2 worm cellular contexts compared by ENCODE assay signal in the genomic region with DNA sequence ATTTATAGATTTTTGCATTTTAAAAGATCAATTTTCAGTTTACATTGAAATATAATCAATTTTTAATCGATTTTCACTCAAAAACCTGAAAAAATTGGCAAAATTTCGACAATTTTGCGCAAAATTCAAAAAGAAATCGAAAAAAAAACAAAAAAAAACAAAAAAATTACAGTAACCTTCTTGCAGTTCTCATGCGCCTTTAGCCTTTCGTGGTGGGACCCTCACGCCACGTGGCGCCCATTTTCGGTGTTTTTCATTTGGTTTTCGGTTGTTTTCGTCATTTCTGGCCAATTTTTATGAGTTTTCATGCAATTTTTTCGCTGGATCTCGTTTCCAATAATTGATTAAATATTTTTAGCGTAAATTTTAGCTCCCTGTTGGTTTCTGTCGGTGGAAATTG.
TF ChIP-seq lines count a peak whose summit lies in the region.

No protein-coding gene starts in this region.

TF ChIP-seq in whole organism, L4 larva, 104 proteins besides CTCF, POLR2A, EP300 and RAD21:
- peak; percentile 58 for TF ChIP-seq unc-130 (GFP tag; optimal IDR thresholded peaks at IDR 0.05; lab: Kevin White, UChicago)
- no peak for TF ChIP-seq mes-2 (tag; optimal IDR thresholded peaks at IDR 0.05; lab: Kevin White, UChicago; ENCODE audit: poor library complexity, severe bottlenecking)
- TF ChIP-seq lsy-2 (tag; optimal IDR thresholded peaks at IDR 0.05; lab: Kevin White, UChicago) = peak in 1 of 2 experiments; percentile 40
- peak; percentile 31; the same call in 1 of the 2 replicates for TF ChIP-seq lin-38 (GFP tag; IDR thresholded peaks at IDR 0.05; lab: Robert Waterston, UW)

TF ChIP-seq in whole organism, young adult, 124 proteins besides CTCF, POLR2A, EP300 and RAD21 (continues in another document):
- TF ChIP-seq sdz-38 (tag; optimal IDR thresholded peaks at IDR 0.05; lab: Kevin White, UChicago) = no peak
- TF ChIP-seq tlf-1 (GFP tag; optimal IDR thresholded peaks at IDR 0.05; lab: Kevin White, UChicago) = peak; percentile 33
- TF ChIP-seq dox-1 (GFP tag; IDR thresholded peaks at IDR 0.05; lab: Robert Waterston, UW) = peak; percentile 6; the same call in 1 of the 2 replicates
- TF ChIP-seq pbrm-1 (GFP tag; IDR thresholded peaks at IDR 0.05; lab: Robert Waterston, UW) = peak; percentile 65
- TF ChIP-seq mel-28 (tag; optimal IDR thresholded peaks at IDR 0.05; lab: Kevin White, UChicago; ENCODE audit: borderline replicate concordance) = no peak
- no peak for TF ChIP-seq nhr-120 (GFP tag; IDR thresholded peaks at IDR 0.05; lab: Robert Waterston, UW)
- TF ChIP-seq lin-54 (GFP tag; optimal IDR thresholded peaks at IDR 0.05; lab: Kevin White, UChicago) = peak; percentile 1
- TF ChIP-seq ceh-27 (GFP tag; optimal IDR thresholded peaks at IDR 0.05; lab: Kevin White, UChicago) = no peak
- no peak for TF ChIP-seq attf-5 (GFP tag; optimal IDR thresholded peaks at IDR 0.05; lab: Kevin White, UChicago)
- TF ChIP-seq let-607 (tag; optimal IDR thresholded peaks at IDR 0.05; lab: Kevin White, UChicago) = peak in 1 of 2 experiments; percentile 63
- peak; percentile 72 for TF ChIP-seq madf-8 (GFP tag; conservative IDR thresholded peaks at IDR 0.05; lab: Robert Waterston, UW)
- TF ChIP-seq Y95B8A.8 (GFP tag; IDR thresholded peaks at IDR 0.05; lab: Robert Waterston, UW) = no peak
- no peak for TF ChIP-seq hrde-1 (tag; optimal IDR thresholded peaks at IDR 0.05; lab: Kevin White, UChicago; ENCODE audit: borderline replicate concordance)
- TF ChIP-seq ekl-4 (GFP tag; IDR thresholded peaks at IDR 0.05; lab: Robert Waterston, UW) = no peak
- no peak for TF ChIP-seq ama-1 (optimal IDR thresholded peaks at IDR 0.05; lab: Kevin White, UChicago)
- no peak for TF ChIP-seq ama-1 (GFP tag; optimal IDR thresholded peaks at IDR 0.05; lab: Kevin White, UChicago)
- no peak for TF ChIP-seq ceh-58 (GFP tag; IDR thresholded peaks at IDR 0.05; lab: Robert Waterston, UW)
- no peak for TF ChIP-seq ztf-25 (GFP tag; IDR thresholded peaks at IDR 0.05; lab: Robert Waterston, UW)
- TF ChIP-seq dpl-1 (GFP tag; optimal IDR thresholded peaks at IDR 0.05; lab: Kevin White, UChicago) = peak; percentile 67
- no peak for TF ChIP-seq hlh-12 (tag; optimal IDR thresholded peaks at IDR 0.05; lab: Kevin White, UChicago)
- TF ChIP-seq egl-44 (GFP tag; IDR thresholded peaks at IDR 0.05; lab: Robert Waterston, UW) = no peak
- no peak for TF ChIP-seq unc-62 (GFP tag; optimal IDR thresholded peaks at IDR 0.05; lab: Kevin White, UChicago)
- TF ChIP-seq nhr-27 (tag; optimal IDR thresholded peaks at IDR 0.05; lab: Kevin White, UChicago) = no peak
- 0 out of 2 replicates have a peak, but pooled peaks have one; percentile 30 for TF ChIP-seq Y67H2A.10 (GFP tag; conservative IDR thresholded peaks at IDR 0.05; lab: Robert Waterston, UW)
- TF ChIP-seq ets-4 (GFP tag; optimal IDR thresholded peaks at IDR 0.05; lab: Kevin White, UChicago) = no peak
- no peak for TF ChIP-seq lsy-27 (tag; optimal IDR thresholded peaks at IDR 0.05; lab: Kevin White, UChicago; ENCODE audit: borderline replicate concordance, insufficient read depth)
- TF ChIP-seq F49E8.2 (tag; optimal IDR thresholded peaks at IDR 0.05; lab: Kevin White, UChicago; ENCODE audit: insufficient read depth) = peak; percentile 51
- no peak for TF ChIP-seq Y53F4B.3 (GFP tag; IDR thresholded peaks at IDR 0.05; lab: Robert Waterston, UW)
- no peak for TF ChIP-seq mcd-1 (GFP tag; IDR thresholded peaks at IDR 0.05; lab: Robert Waterston, UW)
- no peak for TF ChIP-seq mes-4 (tag; optimal IDR thresholded peaks at IDR 0.05; lab: Kevin White, UChicago)
- TF ChIP-seq dpff-1 (tag; optimal IDR thresholded peaks at IDR 0.05; lab: Kevin White, UChicago) = no peak
- TF ChIP-seq pha-4 (tag; optimal IDR thresholded peaks at IDR 0.05; lab: Kevin White, UChicago) = no peak
- no peak for TF ChIP-seq attf-6 (GFP tag; IDR thresholded peaks at IDR 0.05; lab: Robert Waterston, UW)
- no peak for TF ChIP-seq egl-18 (GFP tag; IDR thresholded peaks at IDR 0.05; lab: Robert Waterston, UW)
- TF ChIP-seq F22D6.2 (tag; optimal IDR thresholded peaks at IDR 0.05; lab: Kevin White, UChicago) = no peak
- TF ChIP-seq ccch-3 (GFP tag; optimal IDR thresholded peaks at IDR 0.05; lab: Kevin White, UChicago) = no peak
- no peak for TF ChIP-seq lir-1 (GFP tag; conservative IDR thresholded peaks at IDR 0.05; lab: Robert Waterston, UW)
- TF ChIP-seq repo-1 (tag; optimal IDR thresholded peaks at IDR 0.05; lab: Kevin White, UChicago) = no peak
- no peak for TF ChIP-seq F57C9.4 (tag; optimal IDR thresholded peaks at IDR 0.05; lab: Kevin White, UChicago)
- TF ChIP-seq ceh-79 (tag; optimal IDR thresholded peaks at IDR 0.05; lab: Kevin White, UChicago) = no peak
- no peak for TF ChIP-seq F37B4.10 (GFP tag; IDR thresholded peaks at IDR 0.05; lab: Robert Waterston, UW)
- TF ChIP-seq gei-17 (GFP tag; optimal IDR thresholded peaks at IDR 0.05; lab: Kevin White, UChicago) = no peak
- no peak for TF ChIP-seq ztf-28 (GFP tag; IDR thresholded peaks at IDR 0.05; lab: Robert Waterston, UW)
- no peak for TF ChIP-seq tbp1 (GFP tag; optimal IDR thresholded peaks at IDR 0.05; lab: Kevin White, UChicago)
- no peak for TF ChIP-seq nhr-90 (tag; optimal IDR thresholded peaks at IDR 0.05; lab: Kevin White, UChicago)
- TF ChIP-seq unc-130 (GFP tag; optimal IDR thresholded peaks at IDR 0.05; lab: Kevin White, UChicago) = no peak
- TF ChIP-seq snpc-4 (GFP tag; optimal IDR thresholded peaks at IDR 0.05; lab: Kevin White, UChicago) = peak; percentile 4
- no peak for TF ChIP-seq snpc-4 (tag; optimal IDR thresholded peaks at IDR 0.05; lab: Kevin White, UChicago)
- peak; percentile 89 for TF ChIP-seq madf-6 (GFP tag; IDR thresholded peaks at IDR 0.05; lab: Robert Waterston, UW)
- no peak for TF ChIP-seq aptf-2 (GFP tag; conservative IDR thresholded peaks at IDR 0.05; lab: Robert Waterston, UW)
- peak; percentile 33; the same call in 1 of the 2 replicates for TF ChIP-seq hmg-1.2 (GFP tag; IDR thresholded peaks at IDR 0.05; lab: Robert Waterston, UW)
- TF ChIP-seq Y53G8AR.9 (GFP tag; conservative IDR thresholded peaks at IDR 0.05; lab: Robert Waterston, UW) = no peak
- no peak for TF ChIP-seq fkh-3 (tag; optimal IDR thresholded peaks at IDR 0.05; lab: Kevin White, UChicago)
- TF ChIP-seq nfya-2 (GFP tag; IDR thresholded peaks at IDR 0.05; lab: Robert Waterston, UW) = no peak
- TF ChIP-seq chd-7 (tag; optimal IDR thresholded peaks at IDR 0.05; lab: Kevin White, UChicago) = no peak
- TF ChIP-seq D2030.7 (GFP tag; IDR thresholded peaks at IDR 0.05; lab: Robert Waterston, UW) = peak; percentile 88
- peak; percentile 91 for TF ChIP-seq F33H1.4 (GFP tag; IDR thresholded peaks at IDR 0.05; lab: Robert Waterston, UW)
- 0 out of 2 replicates have a peak, but pooled peaks have one; percentile 8 for TF ChIP-seq rcor-1 (GFP tag; IDR thresholded peaks at IDR 0.05; lab: Robert Waterston, UW)
- TF ChIP-seq madf-3 (GFP tag; IDR thresholded peaks at IDR 0.05; lab: Robert Waterston, UW) = no peak
- no peak for TF ChIP-seq ceh-100 (GFP tag; IDR thresholded peaks at IDR 0.05; lab: Robert Waterston, UW)
- no peak for TF ChIP-seq ceh-40 (GFP tag; IDR thresholded peaks at IDR 0.05; lab: Robert Waterston, UW)
- no peak for TF ChIP-seq hmg-20 (GFP tag; IDR thresholded peaks at IDR 0.05; lab: Robert Waterston, UW)
- TF ChIP-seq C06A6.2 (GFP tag; conservative IDR thresholded peaks at IDR 0.05; lab: Robert Waterston, UW) = no peak
- no peak for TF ChIP-seq egrh-3 (GFP tag; IDR thresholded peaks at IDR 0.05; lab: Robert Waterston, UW)
- no peak for TF ChIP-seq madf-10 (tag; optimal IDR thresholded peaks at IDR 0.05; lab: Kevin White, UChicago)
- no peak for TF ChIP-seq cebp-1 (GFP tag; IDR thresholded peaks at IDR 0.05; lab: Robert Waterston, UW)
- TF ChIP-seq cebp-1 (tag; optimal IDR thresholded peaks at IDR 0.05; lab: Kevin White, UChicago) = no peak
- TF ChIP-seq rec-8 (tag; optimal IDR thresholded peaks at IDR 0.05; lab: Kevin White, UChicago) = no peak
- no peak for TF ChIP-seq hsf-1 (GFP tag; IDR thresholded peaks at IDR 0.05; lab: Robert Waterston, UW)
- TF ChIP-seq akir-1 (GFP tag; optimal IDR thresholded peaks at IDR 0.05; lab: Kevin White, UChicago) = no peak
- TF ChIP-seq mxl-1 (tag; optimal IDR thresholded peaks at IDR 0.05; lab: Kevin White, UChicago) = no peak
- peak; percentile 69 for TF ChIP-seq snpc-1.3 (tag; optimal IDR thresholded peaks at IDR 0.05; lab: Kevin White, UChicago; ENCODE audit: insufficient read depth)
- TF ChIP-seq nhr-179 (tag; optimal IDR thresholded peaks at IDR 0.05; lab: Kevin White, UChicago) = no peak
- TF ChIP-seq nfya-1 (tag; optimal IDR thresholded peaks at IDR 0.05; lab: Kevin White, UChicago; ENCODE audit: borderline replicate concordance, insufficient read depth) = no peak
- no peak for TF ChIP-seq T07F8.4 (tag; optimal IDR thresholded peaks at IDR 0.05; lab: Kevin White, UChicago)
- TF ChIP-seq ztf-6 (GFP tag; IDR thresholded peaks at IDR 0.05; lab: Robert Waterston, UW) = no peak
- TF ChIP-seq ztf-26 (tag; optimal IDR thresholded peaks at IDR 0.05; lab: Kevin White, UChicago) = no peak
- TF ChIP-seq F23B12.7 (tag; optimal IDR thresholded peaks at IDR 0.05; lab: Kevin White, UChicago; ENCODE audit: insufficient read depth) = no peak
- TF ChIP-seq attf-3 (GFP tag; conservative IDR thresholded peaks at IDR 0.05; lab: Robert Waterston, UW) = no peak
- TF ChIP-seq atf-7 (tag; optimal IDR thresholded peaks at IDR 0.05; lab: Kevin White, UChicago) = no peak
- peak; percentile 31 for TF ChIP-seq snpc-1.1 (tag; optimal IDR thresholded peaks at IDR 0.05; lab: Kevin White, UChicago; ENCODE audit: insufficient read depth)
- TF ChIP-seq nfyb-1 (GFP tag; IDR thresholded peaks at IDR 0.05; lab: Robert Waterston, UW) = no peak
- TF ChIP-seq Y56A3A.18 (GFP tag; IDR thresholded peaks at IDR 0.05; lab: Robert Waterston, UW) = no peak
- no peak for TF ChIP-seq ZK185.1 (tag; optimal IDR thresholded peaks at IDR 0.05; lab: Kevin White, UChicago; ENCODE audit: poor library complexity, severe bottlenecking)
